Worm (Caenorhabditis elegans) whole organism, young adult: ENCODE data around the gene rab-35.

ENCODE experiments used
- B0261.1 ChIP-seq: sonication (generic microtip); optimal IDR thresholded peaks from 2 replicates; lab custom pipeline; 2016; ENCODE audit warnings: mild to moderate bottlenecking, missing genetic modification characterization, moderate library complexity, missing compliant biosample characterization
- D2030.7 ChIP-seq: fragments of 200-800 bp; sonication (Bioruptor generic); IDR thresholded peaks from 2 replicates; pipeline ENCODE4 v1.3.6; 2022; ENCODE audit warnings: missing genetic modification reagents, missing genetic modification characterization, missing compliant biosample characterization
- F10E7.11 ChIP-seq: sonication (generic microtip); optimal IDR thresholded peaks from 2 replicates; lab custom pipeline; 2017; ENCODE audit warnings: mild to moderate bottlenecking, missing genetic modification characterization, moderate library complexity, missing compliant biosample characterization
- F23B12.7 ChIP-seq: sonication (generic microtip); optimal IDR thresholded peaks from 2 replicates; lab custom pipeline; 2017; ENCODE audit warnings: missing genetic modification characterization, mild to moderate bottlenecking, missing compliant biosample characterization, antibody characterized with exemption, moderate library complexity; ENCODE audit not compliant: insufficient read depth
- F33H1.4 ChIP-seq: fragments of 200-800 bp; sonication (Bioruptor generic); IDR thresholded peaks from 2 replicates; pipeline ENCODE4 v1.3.6; 2022; ENCODE audit warnings: missing genetic modification reagents, missing genetic modification characterization, missing compliant biosample characterization
- F52B5.7 ChIP-seq: sonication (generic microtip); optimal IDR thresholded peaks from 2 replicates; lab custom pipeline; 2016; ENCODE audit warnings: mild to moderate bottlenecking, missing genetic modification characterization, missing compliant biosample characterization
- F55B11.4 ChIP-seq: sonication (generic microtip); optimal IDR thresholded peaks from 2 replicates; lab custom pipeline; 2016; ENCODE audit warnings: missing compliant biosample characterization, missing genetic modification characterization, borderline replicate concordance; ENCODE audit not compliant: insufficient read depth
- K11D2.4 ChIP-seq: fragments of 200-800 bp; sonication (Bioruptor generic); IDR thresholded peaks from 2 replicates; pipeline ENCODE4 v1.3.6; 2022; ENCODE audit warnings: missing genetic modification reagents, missing genetic modification characterization, missing compliant biosample characterization
- K12H6.12 ChIP-seq: fragments of 200-800 bp; sonication (Bioruptor generic); optimal IDR thresholded peaks from 2 replicates; lab custom pipeline; 2018; ENCODE audit warnings: mild to moderate bottlenecking, missing genetic modification characterization, missing compliant biosample characterization
- T26A5.8 ChIP-seq: sonication (generic microtip); optimal IDR thresholded peaks from 2 replicates; lab custom pipeline; 2016; ENCODE audit warnings: missing genetic modification characterization, missing compliant biosample characterization
- Y56A3A.18 ChIP-seq: fragments of 200-800 bp; sonication (Bioruptor generic); IDR thresholded peaks from 2 replicates; pipeline ENCODE4 v1.3.6; 2022; ENCODE audit warnings: missing genetic modification reagents, missing genetic modification characterization, missing compliant biosample characterization
- ZK185.1 ChIP-seq: sonication (generic microtip); optimal IDR thresholded peaks from 2 replicates; lab custom pipeline; 2016; ENCODE audit warnings: mild to moderate bottlenecking, missing genetic modification characterization, missing compliant biosample characterization; ENCODE audit not compliant: poor library complexity, severe bottlenecking
- akir-1 ChIP-seq: fragments of 200-800 bp; sonication (Bioruptor generic); optimal IDR thresholded peaks from 2 replicates; lab custom pipeline; 2018; ENCODE audit warnings: mild to moderate bottlenecking, missing genetic modification characterization, moderate library complexity, missing compliant biosample characterization
- ama-1 ChIP-seq, 3 experiments: fragments of 150-350 bp in 1 of 3; sonication (generic microtip) in 2 of 3; optimal IDR thresholded peaks; 2 replicates each; lab custom pipeline; 2014 to 2018; ENCODE audit warnings: missing biosample characterization in 2 of 3, missing genetic modification characterization in 2 of 3, missing genetic modification reagents in 2 of 3
- athp-1 ChIP-seq: sonication (generic microtip); optimal IDR thresholded peaks from 2 replicates; lab custom pipeline; 2017; ENCODE audit warnings: mild to moderate bottlenecking, missing genetic modification characterization, missing compliant biosample characterization
- attf-5 ChIP-seq: fragments of 200-800 bp; sonication (Bioruptor generic); optimal IDR thresholded peaks from 2 replicates; lab custom pipeline; 2018; ENCODE audit warnings: mild to moderate bottlenecking, missing genetic modification characterization, missing compliant biosample characterization
- attf-6 ChIP-seq: fragments of 200-800 bp; sonication (Bioruptor generic); IDR thresholded peaks from 2 replicates; pipeline ENCODE4 v1.3.6; 2022; ENCODE audit warnings: missing genetic modification reagents, missing genetic modification characterization, missing compliant biosample characterization
- cebp-1 ChIP-seq, 2 experiments: fragments of 200-800 bp in 1 of 2; sonication (Bioruptor generic) in 1 of 2; sonication (generic microtip) in 1 of 2; IDR thresholded peaks in 1 of 2; optimal IDR thresholded peaks in 1 of 2; 2 replicates each; pipeline versions ENCODE4 v1.3.6 to Lab custom; 2017 to 2022; ENCODE audit warnings: missing compliant biosample characterization in 2 of 2, missing genetic modification characterization in 2 of 2, mild to moderate bottlenecking in 1 of 2, missing genetic modification reagents in 1 of 2, moderate library complexity in 1 of 2
- cebp-2 ChIP-seq: fragments of 200-800 bp; sonication (Bioruptor generic); IDR thresholded peaks from 2 replicates; pipeline ENCODE4 v1.3.6; 2022; ENCODE audit warnings: missing genetic modification characterization, missing compliant biosample characterization
- chd-7 ChIP-seq: sonication (generic microtip); optimal IDR thresholded peaks from 2 replicates; lab custom pipeline; 2016; ENCODE audit warnings: mild to moderate bottlenecking, missing genetic modification characterization, moderate library complexity, missing compliant biosample characterization
- dox-1 ChIP-seq: fragments of 200-800 bp; sonication (Bioruptor generic); IDR thresholded peaks from 2 replicates; pipeline ENCODE4 v1.3.6; 2022; ENCODE audit warnings: missing genetic modification reagents, missing genetic modification characterization, missing compliant biosample characterization
- egl-44 ChIP-seq: fragments of 200-800 bp; sonication (Bioruptor generic); IDR thresholded peaks from 2 replicates; pipeline ENCODE4 v1.3.6; 2022; ENCODE audit warnings: missing genetic modification reagents, missing genetic modification characterization, missing compliant biosample characterization
- hmg-1.2 ChIP-seq: fragments of 200-800 bp; sonication (Bioruptor generic); IDR thresholded peaks from 2 replicates; pipeline ENCODE4 v1.3.6; 2022; ENCODE audit warnings: missing genetic modification reagents, missing genetic modification characterization, missing compliant biosample characterization
- hmg-20 ChIP-seq: fragments of 200-800 bp; sonication (Bioruptor generic); IDR thresholded peaks from 2 replicates; pipeline ENCODE4 v1.3.6; 2022; ENCODE audit warnings: missing genetic modification reagents, missing genetic modification characterization, missing compliant biosample characterization
- hrde-1 ChIP-seq: sonication (generic microtip); optimal IDR thresholded peaks from 2 replicates; lab custom pipeline; 2016; ENCODE audit warnings: missing genetic modification characterization, mild to moderate bottlenecking, missing compliant biosample characterization, moderate library complexity, missing genotype, missing genetic modification reagents, borderline replicate concordance
- lin-26 ChIP-seq: fragments of 200-800 bp; sonication (Bioruptor generic); IDR thresholded peaks from 2 replicates; pipeline ENCODE4 v1.3.6; 2022; ENCODE audit warnings: missing genetic modification reagents, missing genetic modification characterization, missing compliant biosample characterization
- lin-40 ChIP-seq: sonication (generic microtip); optimal IDR thresholded peaks from 2 replicates; lab custom pipeline; 2016; ENCODE audit warnings: missing genetic modification characterization, mild to moderate bottlenecking, missing compliant biosample characterization, missing genotype, missing genetic modification reagents
- lsl-1 ChIP-seq: fragments of 200-800 bp; sonication (Bioruptor generic); optimal IDR thresholded peaks from 2 replicates; lab custom pipeline; 2018; ENCODE audit warnings: mild to moderate bottlenecking, missing genetic modification characterization, moderate library complexity, missing compliant biosample characterization
- lsy-27 ChIP-seq: sonication (generic microtip); optimal IDR thresholded peaks from 2 replicates; lab custom pipeline; 2017; ENCODE audit warnings: missing genetic modification characterization, mild to moderate bottlenecking, missing compliant biosample characterization, antibody characterized with exemption, missing genotype, borderline replicate concordance; ENCODE audit not compliant: insufficient read depth
- madf-10 ChIP-seq: sonication (generic microtip); optimal IDR thresholded peaks from 2 replicates; lab custom pipeline; 2016; ENCODE audit warnings: mild to moderate bottlenecking, missing genetic modification characterization, missing compliant biosample characterization
- madf-6 ChIP-seq: fragments of 200-800 bp; sonication (Bioruptor generic); IDR thresholded peaks from 2 replicates; pipeline ENCODE4 v1.3.6; 2022; ENCODE audit warnings: missing genetic modification reagents, missing genetic modification characterization, missing compliant biosample characterization
- mcd-1 ChIP-seq: fragments of 200-800 bp; sonication (Bioruptor generic); IDR thresholded peaks from 2 replicates; pipeline ENCODE4 v1.3.6; 2022; ENCODE audit warnings: missing genetic modification reagents, missing genetic modification characterization, missing compliant biosample characterization
- nhr-179 ChIP-seq: sonication (generic microtip); optimal IDR thresholded peaks from 2 replicates; lab custom pipeline; 2016; ENCODE audit warnings: mild to moderate bottlenecking, missing genetic modification characterization, missing compliant biosample characterization
- nhr-90 ChIP-seq: sonication (generic microtip); optimal IDR thresholded peaks from 2 replicates; lab custom pipeline; 2016; ENCODE audit warnings: missing genotype, mild to moderate bottlenecking, missing genetic modification characterization, missing compliant biosample characterization
- repo-1 ChIP-seq: sonication (generic microtip); optimal IDR thresholded peaks from 2 replicates; lab custom pipeline; 2017; ENCODE audit warnings: mild to moderate bottlenecking, missing genetic modification characterization, missing compliant biosample characterization
- rpc-1 ChIP-seq, 2 experiments: fragments of 150-350 bp in 1 of 2; sonication (generic microtip) in 1 of 2; optimal IDR thresholded peaks; 2 replicates each; lab custom pipeline; 2014 to 2018; ENCODE audit warnings: missing biosample characterization in 1 of 2, missing genetic modification characterization in 1 of 2, missing genetic modification reagents in 1 of 2, missing genotype in 1 of 2
- sea-2 ChIP-seq: fragments of 200-800 bp; sonication (Bioruptor generic); IDR thresholded peaks from 2 replicates; pipeline ENCODE4 v1.3.6; 2022; ENCODE audit warnings: missing genetic modification characterization, missing compliant biosample characterization
- snpc-1.3 ChIP-seq: sonication (generic microtip); optimal IDR thresholded peaks from 2 replicates; lab custom pipeline; 2017; ENCODE audit warnings: missing genetic modification characterization, mild to moderate bottlenecking, missing compliant biosample characterization, antibody characterized with exemption, moderate library complexity, missing genotype, missing genetic modification reagents; ENCODE audit not compliant: insufficient read depth
- snpc-3.4 ChIP-seq: sonication (generic microtip); optimal IDR thresholded peaks from 2 replicates; lab custom pipeline; 2017; ENCODE audit warnings: missing genetic modification characterization, mild to moderate bottlenecking, missing compliant biosample characterization, antibody characterized with exemption, moderate library complexity, missing genotype, missing genetic modification reagents
- tbp1 ChIP-seq: fragments of 200-800 bp; sonication (Bioruptor generic); optimal IDR thresholded peaks from 2 replicates; lab custom pipeline; 2018; ENCODE audit warnings: mild to moderate bottlenecking, missing genetic modification characterization, missing compliant biosample characterization
- unc-62 ChIP-seq: fragments of 150-350 bp; optimal IDR thresholded peaks from 2 replicates; lab custom pipeline; 2014; ENCODE audit warnings: missing biosample characterization, missing genetic modification reagents, missing genetic modification characterization
- zfh-2 ChIP-seq: fragments of 200-800 bp; sonication (Bioruptor generic); conservative IDR thresholded peaks from 2 replicates; pipeline ENCODE4 v1.3.6; 2022; ENCODE audit warnings: missing genetic modification reagents, missing genetic modification characterization, missing compliant biosample characterization
- ztf-25 ChIP-seq: fragments of 200-800 bp; sonication (Bioruptor generic); IDR thresholded peaks from 2 replicates; pipeline ENCODE4 v1.3.6; 2022; ENCODE audit warnings: missing genetic modification reagents, missing genetic modification characterization, missing compliant biosample characterization

rab-35 gene

DNA sequence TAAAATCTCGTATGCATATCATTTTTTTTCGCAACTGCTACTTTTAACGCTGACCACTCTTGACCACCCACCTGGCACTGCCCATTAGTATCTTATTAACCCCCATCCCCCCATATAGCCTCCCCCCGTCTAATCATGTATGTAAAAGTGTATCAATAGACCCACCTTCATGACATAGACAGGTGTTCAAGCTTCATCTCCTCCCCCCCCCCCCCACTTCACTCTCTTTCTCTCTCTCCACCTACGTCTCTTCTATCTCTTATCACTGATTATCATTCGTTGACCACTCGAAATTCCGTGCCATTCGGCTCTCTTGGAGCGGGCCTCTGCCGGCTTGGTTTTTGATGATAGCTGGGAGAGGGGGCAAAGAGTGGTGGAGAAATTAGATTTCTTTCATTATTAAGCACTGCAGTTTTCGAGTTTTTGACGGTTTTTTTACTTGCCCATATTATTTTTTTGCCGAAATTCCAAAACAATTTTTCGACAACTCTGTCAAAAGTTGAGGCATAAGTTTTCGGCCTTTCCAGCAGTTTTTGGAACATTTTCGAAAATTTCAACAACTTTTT, 44.5 kb upstream of the rab-35 start:
- no peak for TF ChIP-seq repo-1 (tag; lab: Kevin White, UChicago)
- TF ChIP-seq zfh-2: 0 out of 2 replicates have a peak, but pooled peaks have one; percentile 6
- no peak for TF ChIP-seq nhr-179 (tag; lab: Kevin White, UChicago)
- no peak for TF ChIP-seq snpc-3.4
- no peak for TF ChIP-seq sea-2 (GFP tag; lab: Robert Waterston, UW)
- TF ChIP-seq K11D2.4 (GFP tag; lab: Robert Waterston, UW): no peak
- TF ChIP-seq, all 124 proteins: peak for 1

DNA sequence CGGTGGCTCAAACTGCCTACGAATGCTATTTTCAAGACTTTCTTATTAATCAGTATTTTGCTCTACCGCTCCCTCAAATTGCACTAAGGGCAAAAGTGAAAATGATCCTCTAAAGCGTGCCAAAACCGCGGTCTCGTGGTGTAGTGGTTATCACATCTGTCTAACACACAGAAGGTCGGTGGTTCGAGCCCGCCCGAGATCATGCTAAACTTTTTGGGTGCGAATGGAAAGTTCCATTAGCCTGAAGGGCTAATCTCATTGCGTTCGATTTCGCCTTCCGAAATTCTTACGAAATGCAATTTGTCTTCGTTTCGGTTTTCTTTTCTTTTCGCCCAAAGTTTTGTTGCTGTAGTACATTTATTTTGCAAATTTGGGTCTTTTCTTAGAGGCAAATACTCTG, 42.1 kb upstream of the rab-35 start:
- TF ChIP-seq chd-7: no peak
- TF ChIP-seq lsy-27 (tag; lab: Kevin White, UChicago): peak; percentile 58
- TF ChIP-seq snpc-1.3: peak; percentile 19
- TF ChIP-seq F33H1.4 (GFP tag; lab: Robert Waterston, UW): 0 out of 2 replicates have a peak, but pooled peaks have one; percentile 23
- TF ChIP-seq nhr-90 (tag; lab: Kevin White, UChicago): peak; percentile 15
- peak; percentile 86 for TF ChIP-seq tbp1 (GFP tag; lab: Kevin White, UChicago)
- TF ChIP-seq hmg-1.2 (GFP tag; lab: Robert Waterston, UW): peak; percentile 41; the same call in 1 of the 2 replicates
- peak; percentile 72 for TF ChIP-seq ztf-25 (GFP tag; lab: Robert Waterston, UW)
- no peak for TF ChIP-seq athp-1 (tag; lab: Kevin White, UChicago)
- TF ChIP-seq ama-1 (optimal IDR thresholded peaks at IDR 0.05; lab: Kevin White, UChicago): no peak
- peak in 1 of 2 experiments; percentile 21 for TF ChIP-seq ama-1 (GFP tag; optimal IDR thresholded peaks at IDR 0.05; lab: Kevin White, UChicago)
- no peak for TF ChIP-seq F10E7.11 (tag; lab: Kevin White, UChicago)
- TF ChIP-seq lin-40 (tag; lab: Kevin White, UChicago): no peak
- 0 out of 2 replicates have a peak, but pooled peaks have one; percentile 16 for TF ChIP-seq egl-44 (GFP tag; lab: Robert Waterston, UW)
- TF ChIP-seq D2030.7 (GFP tag; lab: Robert Waterston, UW): peak; percentile 69
- no peak for TF ChIP-seq unc-62 (GFP tag; lab: Kevin White, UChicago)
- 0 out of 2 replicates have a peak, but pooled peaks have one; percentile 17 for TF ChIP-seq Y56A3A.18 (GFP tag; lab: Robert Waterston, UW)
- 0 out of 2 replicates have a peak, but pooled peaks have one; percentile 38 for TF ChIP-seq madf-6 (GFP tag; lab: Robert Waterston, UW)
- TF ChIP-seq dox-1 (GFP tag; lab: Robert Waterston, UW): peak; percentile 54; the same call in 1 of the 2 replicates
- no peak for TF ChIP-seq K12H6.12 (tag; lab: Kevin White, UChicago)
- TF ChIP-seq cebp-2 (GFP tag; lab: Robert Waterston, UW): no peak
- no peak for TF ChIP-seq hrde-1 (tag; lab: Kevin White, UChicago)
- peak; percentile 65 for TF ChIP-seq rpc-1 (optimal IDR thresholded peaks at IDR 0.05; lab: Kevin White, UChicago)
- TF ChIP-seq rpc-1 (tag; optimal IDR thresholded peaks at IDR 0.05; lab: Kevin White, UChicago): peak; percentile 72
- peak; percentile 3 for TF ChIP-seq attf-5 (GFP tag; lab: Kevin White, UChicago)
- peak; percentile 17 for TF ChIP-seq lsl-1
- no peak for TF ChIP-seq akir-1 (GFP tag; lab: Kevin White, UChicago)
- TF ChIP-seq F55B11.4 (tag; lab: Kevin White, UChicago): no peak
- TF ChIP-seq cebp-1 (GFP tag; IDR thresholded peaks at IDR 0.05; lab: Robert Waterston, UW): no peak
- peak; percentile 50 for TF ChIP-seq cebp-1 (tag; optimal IDR thresholded peaks at IDR 0.05; lab: Kevin White, UChicago)
- peak; percentile 51 for TF ChIP-seq F52B5.7 (tag; lab: Kevin White, UChicago)
- no peak for TF ChIP-seq attf-6 (GFP tag; lab: Robert Waterston, UW)
- TF ChIP-seq madf-10 (tag; lab: Kevin White, UChicago): peak; percentile 4
- TF ChIP-seq lin-26 (GFP tag; lab: Robert Waterston, UW): peak; percentile 81
- TF ChIP-seq hmg-20 (GFP tag; lab: Robert Waterston, UW): no peak
- peak; percentile 16 for TF ChIP-seq ZK185.1
- TF ChIP-seq B0261.1: peak; percentile 63
- no peak for TF ChIP-seq F23B12.7 (tag; lab: Kevin White, UChicago)
- 0 out of 2 replicates have a peak, but pooled peaks have one; percentile 20 for TF ChIP-seq mcd-1
- no peak for TF ChIP-seq T26A5.8 (tag; lab: Kevin White, UChicago)
